Fruit fly (Drosophila melanogaster): ENCODE results near the gene CG6310.

DNA sequence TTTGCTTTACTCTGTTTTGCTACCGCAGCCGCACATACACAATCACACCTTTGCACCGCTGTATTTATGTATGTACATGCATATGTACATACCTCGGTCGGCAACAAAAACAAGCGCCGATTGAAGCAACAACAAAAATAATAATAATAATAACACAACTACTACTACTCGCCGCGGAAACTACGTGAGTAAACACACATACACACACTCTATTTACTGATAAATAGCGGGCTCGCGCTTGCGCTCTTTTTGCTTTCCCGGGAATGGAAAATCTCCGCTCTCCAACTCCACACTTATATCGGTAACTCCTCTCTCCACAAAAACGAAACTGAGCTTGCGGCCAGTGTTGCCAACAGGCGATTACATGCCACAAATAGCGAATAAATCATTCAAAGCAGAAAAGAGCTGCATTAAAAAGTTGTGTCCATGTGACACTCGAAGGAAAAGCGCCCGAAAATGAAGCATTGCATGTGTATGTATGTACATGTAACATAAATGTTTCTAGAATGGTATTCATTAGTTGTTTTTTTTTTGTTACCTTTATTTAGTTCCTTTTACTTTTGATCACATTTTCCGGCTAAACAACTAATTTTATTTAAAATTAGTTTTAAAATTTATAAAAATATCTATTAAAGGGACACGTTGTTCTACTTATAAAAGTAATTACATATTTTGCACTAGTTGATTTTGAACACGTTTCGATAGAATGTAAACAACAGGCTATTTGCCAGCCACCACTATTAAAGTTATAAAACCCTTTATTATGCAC is 49.1 kb upstream of the CG6310 start:
- TF ChIP-seq D1 (tag; optimal IDR thresholded peaks at IDR 0.05) (no peak), rn (GFP tag; IDR thresholded peaks at IDR 0.05) (no peak), Ets98B (GFP tag; IDR thresholded peaks at IDR 0.05) (peak; percentile 65), EcR (GFP tag; optimal IDR thresholded peaks at IDR 0.05) (peak; percentile 29), CG14655 (GFP tag; optimal IDR thresholded peaks at IDR 0.05) (peak; percentile 2), CG8159 (tag; optimal IDR thresholded peaks at IDR 0.05) (no peak), CG17806 (tag; optimal IDR thresholded peaks at IDR 0.05) (no peak), CG32121 (GFP tag; IDR thresholded peaks at IDR 0.05) (peak; percentile 67), CG13204 (GFP tag; optimal IDR thresholded peaks at IDR 0.05) (peak; percentile 64), Snoo (tag; optimal IDR thresholded peaks at IDR 0.05) (no peak), gl (tag; optimal IDR thresholded peaks at IDR 0.05) (peak; percentile 55), CG8301 (tag; optimal IDR thresholded peaks at IDR 0.05) (no peak), fd96Ca (GFP tag; IDR thresholded peaks at IDR 0.05) (peak; percentile 69; the same call in 2 of the 3 replicates)
